Fruit fly (Drosophila melanogaster): Measurements from ENCODE around the gene Gbeta5.

Gbeta5 gene

DNA sequence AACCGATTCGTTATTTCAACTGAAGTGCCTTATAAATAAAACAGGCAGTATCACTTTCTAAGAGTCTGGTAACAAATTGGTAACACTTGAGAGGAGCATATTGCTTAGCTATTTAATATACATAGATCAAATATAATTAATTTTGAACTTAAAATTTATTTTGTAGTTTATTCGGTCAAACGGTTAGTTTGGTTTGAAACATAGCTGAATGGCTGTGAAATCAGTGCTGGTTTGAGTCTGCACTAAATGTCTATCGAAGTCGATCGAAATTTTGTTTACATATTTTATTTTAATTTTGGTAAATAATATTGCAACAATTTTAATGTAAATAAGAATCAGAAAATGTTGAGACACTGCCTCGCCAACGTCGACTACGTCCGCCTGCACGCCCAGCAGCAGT, 3.5 kb downstream of the Gbeta5 start, which contains the start of gene CG10959 (continued):
- no peak for TF ChIP-seq zfh2 (GFP tag; optimal IDR thresholded peaks at IDR 0.05)
- no peak for TF ChIP-seq CG5180 (GFP tag; optimal IDR thresholded peaks at IDR 0.05)
- no peak for TF ChIP-seq odd (GFP tag; optimal IDR thresholded peaks at IDR 0.05)
- no peak for TF ChIP-seq CG12236 (GFP tag; optimal IDR thresholded peaks at IDR 0.05)
- TF ChIP-seq CG14860 (GFP tag; IDR thresholded peaks at IDR 0.05; ENCODE audit: partially characterized antibody) = no peak
- TF ChIP-seq pros (GFP tag; optimal IDR thresholded peaks at IDR 0.05) = no peak
- peak; percentile 70 for TF ChIP-seq E2f2 (GFP tag; IDR thresholded peaks at IDR 0.05)
- TF ChIP-seq CTCF (GFP tag; optimal IDR thresholded peaks at IDR 0.05) = peak; percentile 22
- TF ChIP-seq Stat92E (GFP tag; optimal IDR thresholded peaks at IDR 0.05) = no peak
- TF ChIP-seq Med (GFP tag) = peak; percentile 0
- no peak for TF ChIP-seq tup (GFP tag; optimal IDR thresholded peaks at IDR 0.05)
- TF ChIP-seq Opbp (GFP tag; IDR thresholded peaks at IDR 0.05; ENCODE audit: partially characterized antibody) = no peak
- no peak for TF ChIP-seq Trl (optimal IDR thresholded peaks at IDR 0.05)
- no peak for TF ChIP-seq Trl (GFP tag; optimal IDR thresholded peaks at IDR 0.05)
- TF ChIP-seq BEAF-32 (GFP tag; optimal IDR thresholded peaks at IDR 0.05) = peak; percentile 23
- peak; percentile 55 for TF ChIP-seq Dp (GFP tag; optimal IDR thresholded peaks at IDR 0.05)
- no peak for TF ChIP-seq CG12071 (GFP tag; optimal IDR thresholded peaks at IDR 0.05)
- TF ChIP-seq Xrp1 (GFP tag; IDR thresholded peaks at IDR 0.05) = no peak
- no peak for TF ChIP-seq CG10321 (GFP tag; IDR thresholded peaks at IDR 0.05)
- TF ChIP-seq Dref (GFP tag; IDR thresholded peaks at IDR 0.05) = peak; percentile 66
- TF ChIP-seq CG4707 (GFP tag; optimal IDR thresholded peaks at IDR 0.05) = no peak
- peak; percentile 51 for TF ChIP-seq sens-2 (GFP tag; IDR thresholded peaks at IDR 0.05)
- peak; percentile 23 for TF ChIP-seq CG18011 (GFP tag; optimal IDR thresholded peaks at IDR 0.05)
- TF ChIP-seq HLHmδ (GFP tag; optimal IDR thresholded peaks at IDR 0.05) = no peak
- TF ChIP-seq CG1832 (GFP tag; optimal IDR thresholded peaks at IDR 0.05) = no peak
- no peak for TF ChIP-seq Ada2b (GFP tag; IDR thresholded peaks at IDR 0.05)
- no peak for TF ChIP-seq CG10979 (tag; optimal IDR thresholded peaks at IDR 0.05)
- no peak for TF ChIP-seq caup (GFP tag; optimal IDR thresholded peaks at IDR 0.05; ENCODE audit: severe bottlenecking)
- TF ChIP-seq Myb (GFP tag; optimal IDR thresholded peaks at IDR 0.05) = peak; percentile 3
- peak; percentile 30 for TF ChIP-seq CG2116 (GFP tag; optimal IDR thresholded peaks at IDR 0.05)
- no peak for TF ChIP-seq btn (GFP tag; optimal IDR thresholded peaks at IDR 0.05)
- TF ChIP-seq CG42726 (GFP tag; IDR thresholded peaks at IDR 0.05; ENCODE audit: partially characterized antibody) = no peak
- TF ChIP-seq pita (GFP tag; optimal IDR thresholded peaks at IDR 0.05) = peak; percentile 51
- TF ChIP-seq CG6654 (GFP tag; optimal IDR thresholded peaks at IDR 0.05) = no peak
- peak; percentile 33 for TF ChIP-seq CG14710 (tag; optimal IDR thresholded peaks at IDR 0.05)
- no peak for TF ChIP-seq Nf-YA (GFP tag; IDR thresholded peaks at IDR 0.05)
- no peak for TF ChIP-seq CG3065 (GFP tag; optimal IDR thresholded peaks at IDR 0.05)
- TF ChIP-seq HmgZ (tag; optimal IDR thresholded peaks at IDR 0.05) = no peak

DNA sequence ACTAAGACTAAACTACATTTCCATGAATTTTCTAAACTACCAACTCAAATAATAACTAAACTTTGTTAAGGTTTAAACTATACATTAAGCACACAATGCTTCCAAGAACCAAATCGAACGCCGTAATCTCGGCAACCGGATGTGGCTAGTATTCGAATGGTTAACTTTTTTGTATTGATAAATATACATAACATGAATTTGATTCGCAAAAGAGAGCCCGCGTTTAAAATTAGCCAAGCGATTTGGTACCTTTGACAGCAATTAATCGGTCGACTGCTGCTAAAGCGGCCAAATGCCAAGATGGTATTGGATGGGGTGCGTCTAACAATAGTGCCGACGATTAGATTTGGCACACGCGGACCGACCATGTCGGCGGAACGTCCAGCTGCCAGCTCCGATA, 4.4 kb downstream of the Gbeta5 start, which contains the start of gene CG15336:
CG15336 (plus strand) TSS at position 301 of the 400 bp plus-strand sequence.
- TF ChIP-seq ap (GFP tag; IDR thresholded peaks at IDR 0.05) (no peak), CG15601 (tag; optimal IDR thresholded peaks at IDR 0.05) (no peak), CG6254 (GFP tag; optimal IDR thresholded peaks at IDR 0.05) (no peak), CG9215 (GFP tag; IDR thresholded peaks at IDR 0.05) (no peak), CG12104 (GFP tag; optimal IDR thresholded peaks at IDR 0.05) (no peak), CG8290 (GFP tag; optimal IDR thresholded peaks at IDR 0.05) (no peak), CG8290 (tag; optimal IDR thresholded peaks at IDR 0.05) (no peak), zfh2 (GFP tag; optimal IDR thresholded peaks at IDR 0.05) (no peak)

All from whole organism, embryonic.